Fruit fly (Drosophila melanogaster): ENCODE data around the gene Sr-CIII.
A peak's percentile ranks its signal among the peaks of the same experiment; 100 is the strongest.

Sr-CIII gene

dm6 chr2L:4080768-4081167, 39.4 kb upstream of the Sr-CIII start (continued):
- TF ChIP-seq Eip93F (GFP tag; optimal IDR thresholded peaks at IDR 0.05) (no peak), CG4318 (GFP tag; optimal IDR thresholded peaks at IDR 0.05) (no peak), Eip78C (GFP tag) (peak; percentile 50), Blimp-1 (GFP tag; optimal IDR thresholded peaks at IDR 0.05) (no peak), net (GFP tag; optimal IDR thresholded peaks at IDR 0.05) (no peak), fd59A (GFP tag; optimal IDR thresholded peaks at IDR 0.05) (no peak), achi (GFP tag; optimal IDR thresholded peaks at IDR 0.05) (no peak), fd85E (GFP tag; optimal IDR thresholded peaks at IDR 0.05) (no peak), pdm3 (GFP tag; optimal IDR thresholded peaks at IDR 0.05) (peak; percentile 61), CG3919 (GFP tag; optimal IDR thresholded peaks at IDR 0.05) (no peak), CG11294 (GFP tag; IDR thresholded peaks at IDR 0.05) (peak; percentile 49; the same call in 1 of the 2 replicates), Hr38 (GFP tag; optimal IDR thresholded peaks at IDR 0.05) (no peak), ss (GFP tag; optimal IDR thresholded peaks at IDR 0.05) (no peak), Sox15 (GFP tag; optimal IDR thresholded peaks at IDR 0.05) (no peak), CG11902 (GFP tag; optimal IDR thresholded peaks at IDR 0.05) (no peak), CG16779 (tag; optimal IDR thresholded peaks at IDR 0.05) (no peak), cyc (GFP tag; optimal IDR thresholded peaks at IDR 0.05) (no peak), lz (GFP tag; optimal IDR thresholded peaks at IDR 0.05) (peak; percentile 22), CG9139 (GFP tag; optimal IDR thresholded peaks at IDR 0.05) (no peak), salr (GFP tag; optimal IDR thresholded peaks at IDR 0.05) (no peak), CG32006 (GFP tag; optimal IDR thresholded peaks at IDR 0.05) (peak; percentile 57), CG8319 (GFP tag; optimal IDR thresholded peaks at IDR 0.05) (no peak), Smox (GFP tag; optimal IDR thresholded peaks at IDR 0.05) (no peak), CG6854 (GFP tag; optimal IDR thresholded peaks at IDR 0.05) (no peak), eg (GFP tag; IDR thresholded peaks at IDR 0.05) (peak; percentile 74), CG11762 (GFP tag; optimal IDR thresholded peaks at IDR 0.05; ENCODE audit: insufficient read depth) (no peak), CG3032 (tag; optimal IDR thresholded peaks at IDR 0.05) (no peak), CG10669 (GFP tag; optimal IDR thresholded peaks at IDR 0.05) (no peak), Sox14 (GFP tag; optimal IDR thresholded peaks at IDR 0.05) (peak; percentile 52), Hr4 (GFP tag; optimal IDR thresholded peaks at IDR 0.05) (peak; percentile 28), Met (GFP tag; optimal IDR thresholded peaks at IDR 0.05) (no peak), Eip75B (GFP tag; optimal IDR thresholded peaks at IDR 0.05) (no peak), spab (GFP tag; optimal IDR thresholded peaks at IDR 0.05) (no peak), esn (GFP tag; optimal IDR thresholded peaks at IDR 0.05) (peak; percentile 10), CG15336 (GFP tag; IDR thresholded peaks at IDR 0.05) (peak; percentile 66), Ets96B (tag; optimal IDR thresholded peaks at IDR 0.05) (no peak), OdsH (GFP tag; optimal IDR thresholded peaks at IDR 0.05) (peak; percentile 67), Gug (GFP tag; IDR thresholded peaks at IDR 0.05) (peak; percentile 52; the same call in 1 of the 2 replicates), Sox102F (GFP tag; optimal IDR thresholded peaks at IDR 0.05) (no peak)

- peak; percentile 12 for TF ChIP-seq pdm3 (GFP tag; optimal IDR thresholded peaks at IDR 0.05)
- TF ChIP-seq CG6163 (GFP tag; IDR thresholded peaks at IDR 0.05), result peak; percentile 47; the same call in 1 of the 3 replicates
- TF ChIP-seq Eip78C (GFP tag), result no peak
- no peak for TF ChIP-seq Sox15 (GFP tag; optimal IDR thresholded peaks at IDR 0.05)
- peak; percentile 1 for TF ChIP-seq svp (GFP tag)
- TF ChIP-seq OdsH (GFP tag; optimal IDR thresholded peaks at IDR 0.05), result peak; percentile 3
Measured at dm6 chr2L:4084166-4084565, 36.0 kb upstream of the Sr-CIII start.

dm6 chr2L:4089613-4090012, 30.5 kb upstream of the Sr-CIII start:
- TF ChIP-seq CG8119 (GFP tag; IDR thresholded peaks at IDR 0.05) (no peak), Blimp-1 (GFP tag; optimal IDR thresholded peaks at IDR 0.05) (no peak), pdm3 (GFP tag; optimal IDR thresholded peaks at IDR 0.05) (no peak), CG6792 (GFP tag; optimal IDR thresholded peaks at IDR 0.05) (no peak), Eip78C (GFP tag) (no peak), fd85E (GFP tag; optimal IDR thresholded peaks at IDR 0.05) (no peak), CG3032 (tag; optimal IDR thresholded peaks at IDR 0.05) (no peak), Sox15 (GFP tag; optimal IDR thresholded peaks at IDR 0.05) (no peak), CG1621 (tag; optimal IDR thresholded peaks at IDR 0.05) (no peak), spab (GFP tag; optimal IDR thresholded peaks at IDR 0.05) (no peak), CG31627 (GFP tag; optimal IDR thresholded peaks at IDR 0.05) (no peak), CG34406 (GFP tag; optimal IDR thresholded peaks at IDR 0.05) (no peak), CG6808 (GFP tag; optimal IDR thresholded peaks at IDR 0.05) (no peak), CG11762 (GFP tag; optimal IDR thresholded peaks at IDR 0.05; ENCODE audit: insufficient read depth) (no peak)
